Worm (Caenorhabditis elegans) whole organism, L3 larva: Measurements from ENCODE around the gene cyp-33C7.

Experiments
- egl-27 ChIP-seq: sonication (generic microtip); optimal IDR thresholded peaks from 4 replicates; lab custom pipeline; 2017; ENCODE audit warnings: missing biosample characterization, missing genetic modification reagents, missing genetic modification characterization
- elt-3 ChIP-seq, 3 experiments: fragments of 150-350 bp in 1 of 3; sonication (generic microtip) in 2 of 3; optimal IDR thresholded peaks; 2 replicates in 2 of 3; 4 replicates in 1 of 3; lab custom pipeline; 2014 to 2017; ENCODE audit warnings: missing biosample characterization in 3 of 3, missing genetic modification characterization in 3 of 3
- mml-1 ChIP-seq: fragments of 150-350 bp; sonication (generic microtip); optimal IDR thresholded peaks from 3 replicates; lab custom pipeline; 2014; ENCODE audit warnings: missing biosample characterization, missing genetic modification characterization
- nhr-76 ChIP-seq: fragments of 150-350 bp; sonication (generic microtip); optimal IDR thresholded peaks from 5 replicates; lab custom pipeline; 2014; ENCODE audit warnings: missing biosample characterization, missing genetic modification characterization
- snpc-4 ChIP-seq: fragments of 150-350 bp; optimal IDR thresholded peaks from 2 replicates; lab custom pipeline; 2014; ENCODE audit warnings: missing biosample characterization, missing genetic modification characterization
- unc-39 ChIP-seq: sonication (generic microtip); optimal IDR thresholded peaks from 4 replicates; lab custom pipeline; 2017; ENCODE audit warnings: missing biosample characterization, missing genetic modification characterization
- ztf-11 ChIP-seq: fragments of 150-350 bp; optimal IDR thresholded peaks from 2 replicates; lab custom pipeline; 2014; ENCODE audit warnings: missing biosample characterization, missing genetic modification characterization

- TF ChIP-seq unc-39 (tag; lab: Kevin White, UChicago) (no peak), snpc-4 (tag; lab: Kevin White, UChicago) (no peak), mml-1 (tag; lab: Kevin White, UChicago) (no peak), elt-3 (tag; optimal IDR thresholded peaks at IDR 0.05; lab: Kevin White, UChicago) (no peak), egl-27 (tag; lab: Kevin White, UChicago) (no peak), nhr-76 (no peak), ztf-11 (tag; lab: Kevin White, UChicago) (no peak)
Measured at ce11 chrV:2249310-2249709, 1.0 kb upstream of the cyp-33C7 start, which contains the start of gene cyp-33C6.
